Fruit fly (Drosophila melanogaster) whole organism, embryonic: ENCODE data around the gene Tlk.

ENCODE experiments used
- Asciz ChIP-seq: fragments of 200-800 bp; sonication (Bioruptor generic); optimal IDR thresholded peaks from 2 replicates; lab custom pipeline; 2017; ENCODE audit warnings: missing biosample characterization, mild to moderate bottlenecking, missing genetic modification characterization, missing genetic modification reagents
- Atf-2 ChIP-seq: fragments of 200-800 bp; sonication (Bioruptor generic); optimal IDR thresholded peaks from 2 replicates; lab custom pipeline; 2016; ENCODE audit warnings: missing biosample characterization, missing genetic modification characterization
- Atf6 ChIP-seq: fragments of 200-800 bp; sonication (Bioruptor generic); IDR thresholded peaks from 2 replicates; pipeline ENCODE4 v1.3.6; 2022; ENCODE audit warnings: missing biosample characterization, missing genetic modification characterization
- BEAF-32 ChIP-seq: fragments of 200-800 bp; sonication (Bioruptor generic); optimal IDR thresholded peaks from 3 replicates; lab custom pipeline; 2017; ENCODE audit warnings: missing biosample characterization, missing genetic modification characterization, mild to moderate bottlenecking, moderate library complexity, missing genetic modification reagents
- CG10321 ChIP-seq: fragments of 200-800 bp; sonication (Bioruptor generic); IDR thresholded peaks from 2 replicates; pipeline ENCODE4 v1.3.6; 2022; ENCODE audit warnings: missing biosample characterization, missing genetic modification characterization
- CG11504 ChIP-seq: fragments of 200-800 bp; sonication (Bioruptor generic); optimal IDR thresholded peaks from 3 replicates; lab custom pipeline; 2019; ENCODE audit warnings: missing biosample characterization, mild to moderate bottlenecking, missing genetic modification characterization, moderate library complexity
- CG17612 ChIP-seq: fragments of 200-800 bp; sonication (Bioruptor generic); IDR thresholded peaks from 2 replicates; pipeline ENCODE4 v1.3.6; 2022; ENCODE audit warnings: missing biosample characterization, missing genetic modification characterization
- CG18599 ChIP-seq: fragments of 200-800 bp; sonication (Bioruptor generic); optimal IDR thresholded peaks from 3 replicates; lab custom pipeline; 2017; ENCODE audit warnings: missing biosample characterization, missing genetic modification characterization, mild to moderate bottlenecking, moderate library complexity, missing genetic modification reagents
- CG2116 ChIP-seq: fragments of 200-800 bp; sonication (Bioruptor generic); optimal IDR thresholded peaks from 3 replicates; lab custom pipeline; 2018; ENCODE audit warnings: missing biosample characterization, mild to moderate bottlenecking, missing genetic modification characterization
- CG2202 ChIP-seq: fragments of 200-800 bp; sonication (Bioruptor generic); optimal IDR thresholded peaks from 2 replicates; lab custom pipeline; 2018; ENCODE audit warnings: missing biosample characterization, mild to moderate bottlenecking, missing genetic modification characterization
- CG3407 ChIP-seq: fragments of 200-800 bp; sonication (Bioruptor generic); optimal IDR thresholded peaks from 2 replicates; lab custom pipeline; 2018; ENCODE audit warnings: missing biosample characterization, mild to moderate bottlenecking, missing genetic modification characterization
- CG34422 ChIP-seq: fragments of 200-800 bp; sonication (Bioruptor generic); IDR thresholded peaks from 3 replicates; pipeline ENCODE4 v1.3.6; 2022; ENCODE audit warnings: missing biosample characterization, missing genetic modification characterization
- CG4404 ChIP-seq: fragments of 200-800 bp; sonication (Bioruptor generic); IDR thresholded peaks from 2 replicates; pipeline ENCODE4 v1.3.6; 2022; ENCODE audit warnings: missing biosample characterization, missing genetic modification characterization
- CG6854 ChIP-seq: fragments of 200-800 bp; sonication (Bioruptor generic); optimal IDR thresholded peaks from 3 replicates; lab custom pipeline; 2017; ENCODE audit warnings: missing biosample characterization, mild to moderate bottlenecking, missing genetic modification characterization
- CG7271 ChIP-seq: fragments of 200-800 bp; sonication (Bioruptor generic); optimal IDR thresholded peaks from 2 replicates; lab custom pipeline; 2018; ENCODE audit warnings: missing biosample characterization, mild to moderate bottlenecking, missing genetic modification characterization, moderate library complexity
- CG8290 ChIP-seq, 3 experiments: fragments of 200-800 bp; sonication (Bioruptor generic); optimal IDR thresholded peaks; 2 replicates each; lab custom pipeline; 2016 to 2019; ENCODE audit warnings: missing biosample characterization in 3 of 3, missing genetic modification characterization in 3 of 3, mild to moderate bottlenecking in 2 of 3, moderate library complexity in 1 of 3
- CG8924 ChIP-seq: fragments of 200-800 bp; optimal IDR thresholded peaks from 3 replicates; lab custom pipeline; 2019; ENCODE audit warnings: missing biosample characterization, mild to moderate bottlenecking, missing genetic modification characterization, moderate library complexity
- CHES-1-like ChIP-seq: fragments of 200-800 bp; sonication (Bioruptor generic); optimal IDR thresholded peaks from 2 replicates; lab custom pipeline; 2016; ENCODE audit warnings: missing biosample characterization, missing genetic modification characterization
- D19A ChIP-seq: fragments of 200-800 bp; optimal IDR thresholded peaks from 3 replicates; lab custom pipeline; 2019; ENCODE audit warnings: missing biosample characterization, mild to moderate bottlenecking, missing genetic modification characterization, moderate library complexity
- Dad ChIP-seq: fragments of 200-800 bp; sonication (Bioruptor generic); optimal IDR thresholded peaks from 3 replicates; lab custom pipeline; 2016; ENCODE audit warnings: missing biosample characterization, missing genetic modification characterization
- Deaf1 ChIP-seq: fragments of 200-800 bp; optimal IDR thresholded peaks from 3 replicates; lab custom pipeline; 2019; ENCODE audit warnings: missing biosample characterization, mild to moderate bottlenecking, missing genetic modification characterization, moderate library complexity
- Dek ChIP-seq: fragments of 200-800 bp; sonication (Bioruptor generic); optimal IDR thresholded peaks from 3 replicates; lab custom pipeline; 2019; ENCODE audit warnings: missing biosample characterization, mild to moderate bottlenecking, missing genetic modification characterization, moderate library complexity
- H15 ChIP-seq: fragments of 200-800 bp; sonication (Bioruptor generic); IDR thresholded peaks from 3 replicates; pipeline ENCODE4 v1.3.6; 2022; ENCODE audit warnings: missing biosample characterization, missing genetic modification characterization
- H2.0 ChIP-seq: fragments of 200-800 bp; sonication (Bioruptor generic); IDR thresholded peaks from 2 replicates; pipeline ENCODE4 v1.3.6; 2022; ENCODE audit warnings: missing biosample characterization, missing genetic modification characterization
- HLH54F ChIP-seq: fragments of 200-800 bp; sonication (Bioruptor generic); optimal IDR thresholded peaks from 3 replicates; lab custom pipeline; 2016; ENCODE audit warnings: missing biosample characterization, missing genetic modification characterization
- HmgD ChIP-seq: fragments of 200-800 bp; sonication (Bioruptor generic); optimal IDR thresholded peaks from 3 replicates; lab custom pipeline; 2016; ENCODE audit warnings: missing biosample characterization, missing genetic modification characterization
- Jarid2 ChIP-seq: fragments of 200-800 bp; sonication (Bioruptor generic); optimal IDR thresholded peaks from 3 replicates; lab custom pipeline; 2017; ENCODE audit warnings: mild to moderate bottlenecking, missing biosample characterization, missing genetic modification reagents, missing genetic modification characterization
- Med ChIP-seq: fragments of 200-800 bp; sonication (Bioruptor generic); peaks from one replicate; lab custom pipeline; 2016; ENCODE audit warnings: missing biosample characterization, missing genetic modification characterization, mild to moderate bottlenecking, inconsistent platforms, moderate library complexity
- Myb ChIP-seq: fragments of 200-800 bp; sonication (Bioruptor generic); optimal IDR thresholded peaks from 2 replicates; lab custom pipeline; 2016; ENCODE audit warnings: missing biosample characterization, missing genetic modification characterization
- Neu2 ChIP-seq: fragments of 200-800 bp; sonication (Bioruptor generic); optimal IDR thresholded peaks from 3 replicates; lab custom pipeline; 2016; ENCODE audit warnings: missing biosample characterization, missing genetic modification characterization, borderline replicate concordance
- Six4 ChIP-seq: fragments of 200-800 bp; sonication (Bioruptor generic); optimal IDR thresholded peaks from 2 replicates; lab custom pipeline; 2016; ENCODE audit warnings: missing biosample characterization, missing genetic modification characterization
- Sox100B ChIP-seq: fragments of 200-800 bp; sonication (Bioruptor generic); optimal IDR thresholded peaks from 3 replicates; lab custom pipeline; 2018; ENCODE audit warnings: missing biosample characterization, mild to moderate bottlenecking, missing genetic modification characterization
- Ssrp ChIP-seq: fragments of 200-800 bp; sonication (Bioruptor generic); optimal IDR thresholded peaks from 2 replicates; lab custom pipeline; 2018; ENCODE audit warnings: missing biosample characterization, mild to moderate bottlenecking, missing genetic modification characterization, moderate library complexity
- Tbp ChIP-seq: fragments of >200 bp; optimal IDR thresholded peaks from 2 replicates; lab custom pipeline; 2018; ENCODE audit warnings: missing biosample characterization, missing genetic modification characterization
- bowl ChIP-seq: fragments of 200-800 bp; sonication (Bioruptor generic); IDR thresholded peaks from 2 replicates; pipeline ENCODE4 v1.3.6; 2022; ENCODE audit warnings: missing biosample characterization, missing genetic modification characterization
- bsh ChIP-seq, 2 experiments: fragments of 200-800 bp; sonication (Bioruptor generic); optimal IDR thresholded peaks; 2 replicates each; lab custom pipeline; 2017 to 2018; ENCODE audit warnings: mild to moderate bottlenecking in 2 of 2, missing biosample characterization in 2 of 2, missing genetic modification characterization in 2 of 2, moderate library complexity in 1 of 2
- dati ChIP-seq: fragments of 200-800 bp; sonication (Bioruptor generic); IDR thresholded peaks from 2 replicates; pipeline ENCODE4 v1.3.6; 2022; ENCODE audit warnings: missing biosample characterization, missing genetic modification characterization
- en ChIP-seq: fragments of 200-800 bp; sonication (Bioruptor generic); optimal IDR thresholded peaks from 2 replicates; lab custom pipeline; 2016; ENCODE audit warnings: missing biosample characterization, missing genetic modification characterization
- eve ChIP-seq, 2 experiments: fragments of >200 bp; optimal IDR thresholded peaks; 2 replicates each; lab custom pipeline; 2017; ENCODE audit warnings: missing biosample characterization in 2 of 2, missing genetic modification characterization in 2 of 2
- gcm ChIP-seq: fragments of 200-800 bp; sonication (Bioruptor generic); optimal IDR thresholded peaks from 2 replicates; lab custom pipeline; 2019; ENCODE audit warnings: missing biosample characterization, mild to moderate bottlenecking, missing genetic modification characterization, moderate library complexity
- ind ChIP-seq: fragments of 200-800 bp; sonication (Bioruptor generic); optimal IDR thresholded peaks from 3 replicates; lab custom pipeline; 2016; ENCODE audit warnings: missing biosample characterization, missing genetic modification characterization
- jigr1 ChIP-seq: fragments of 200-800 bp; sonication (Bioruptor generic); IDR thresholded peaks from 3 replicates; pipeline ENCODE4 v1.3.6; 2022; ENCODE audit warnings: missing biosample characterization, missing genetic modification characterization
- klu ChIP-seq: fragments of 200-800 bp; sonication (Bioruptor generic); IDR thresholded peaks from 2 replicates; pipeline ENCODE4 v1.3.6; 2022; ENCODE audit warnings: missing biosample characterization, missing genetic modification characterization
- lab ChIP-seq: fragments of 200-800 bp; sonication (Bioruptor generic); optimal IDR thresholded peaks from 3 replicates; lab custom pipeline; 2017; ENCODE audit warnings: missing biosample characterization, missing genetic modification characterization, mild to moderate bottlenecking, moderate library complexity, missing genetic modification reagents
- lov ChIP-seq, 2 experiments: fragments of 200-800 bp in 1 of 2; fragments of >200 bp in 1 of 2; sonication (Bioruptor generic) in 1 of 2; IDR thresholded peaks in 1 of 2; optimal IDR thresholded peaks in 1 of 2; 2 replicates in 1 of 2; 3 replicates in 1 of 2; pipeline versions ENCODE4 v1.3.6 to Lab custom; 2017 to 2022; ENCODE audit warnings: missing biosample characterization in 1 of 2, missing genetic modification characterization in 1 of 2
- ro ChIP-seq: fragments of 200-800 bp; sonication (Bioruptor generic); IDR thresholded peaks from 2 replicates; pipeline ENCODE4 v1.3.6; 2022; ENCODE audit warnings: missing biosample characterization, missing genetic modification characterization
- tgo ChIP-seq: fragments of 200-800 bp; sonication (Bioruptor generic); IDR thresholded peaks from 3 replicates; pipeline ENCODE4 v1.3.6; 2022; ENCODE audit warnings: missing biosample characterization, missing genetic modification characterization
- zen2 ChIP-seq: fragments of 200-800 bp; sonication (Bioruptor generic); IDR thresholded peaks from 3 replicates; pipeline ENCODE4 v1.3.6; 2022; ENCODE audit warnings: missing biosample characterization, missing genetic modification characterization; ENCODE audit not compliant: partially characterized antibody

Tlk gene

DNA sequence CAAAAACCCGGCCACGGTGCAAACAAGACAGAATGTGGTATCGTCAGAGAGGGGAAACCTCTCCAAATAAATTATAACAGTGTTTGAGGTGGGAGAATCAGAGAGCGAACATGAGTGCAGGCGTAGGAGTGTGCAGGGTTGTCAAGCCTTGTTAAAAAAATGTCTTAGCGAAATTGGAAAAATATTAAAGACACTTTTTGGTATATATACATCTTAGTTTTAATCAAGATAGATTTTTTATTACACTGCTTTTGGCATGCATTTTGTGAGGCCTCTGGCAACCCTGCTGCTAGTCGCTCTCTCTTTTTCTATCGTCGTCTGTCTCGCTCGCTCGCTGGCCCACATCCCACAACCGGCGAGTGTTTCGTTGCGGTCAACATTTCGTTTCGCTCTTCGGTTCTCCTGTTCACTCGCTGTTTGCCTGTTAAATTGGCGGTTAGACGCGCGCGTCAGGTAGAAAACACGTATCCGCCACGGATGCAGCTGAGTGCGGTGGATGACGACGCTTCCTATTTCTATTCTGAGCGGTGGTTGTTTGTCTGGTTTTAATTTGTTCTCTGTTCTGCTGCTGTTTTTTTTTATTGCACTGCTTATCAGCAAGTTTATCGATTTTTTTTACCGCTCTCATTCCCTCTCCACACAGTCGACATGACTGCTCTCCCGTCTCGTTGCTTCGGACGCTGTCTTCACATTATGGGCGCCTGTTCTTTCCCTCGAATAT is 22.4 kb downstream of the Tlk start:
- TF ChIP-seq lab (GFP tag; lab: Kevin White, UChicago), result peak; percentile 100
- peak; percentile 99 for TF ChIP-seq CG8290 (GFP tag; optimal IDR thresholded peaks at IDR 0.05; lab: Kevin White, UChicago)
- TF ChIP-seq CG8290 (tag; optimal IDR thresholded peaks at IDR 0.05; lab: Kevin White, UChicago), result peak; percentile 99
- TF ChIP-seq Ssrp (tag; lab: Kevin White, UChicago), result peak; percentile 99
- peak; percentile 99 for TF ChIP-seq dati (GFP tag; lab: Robert Waterston, UW)
- peak; percentile 99 for TF ChIP-seq CG17612 (GFP tag; lab: Robert Waterston, UW)
- peak; percentile 100 for TF ChIP-seq H15 (GFP tag; lab: Robert Waterston, UW)
- peak; percentile 99 for TF ChIP-seq Sox100B (GFP tag; lab: Kevin White, UChicago)
- TF ChIP-seq CG7271 (tag; lab: Kevin White, UChicago), result peak; percentile 98
- peak; percentile 99 for TF ChIP-seq Asciz (GFP tag; lab: Kevin White, UChicago)
- peak; percentile 88 for TF ChIP-seq Deaf1 (tag; lab: Kevin White, UChicago)
- peak; percentile 97 for TF ChIP-seq Neu2
- peak; percentile 100 for TF ChIP-seq CG34422 (GFP tag; lab: Robert Waterston, UW)
- peak; percentile 99 for TF ChIP-seq CG4404 (GFP tag; lab: Robert Waterston, UW)
- TF ChIP-seq HLH54F (GFP tag; lab: Kevin White, UChicago), result peak; percentile 99
- TF ChIP-seq jigr1 (GFP tag; lab: Robert Waterston, UW), result peak; percentile 97
- TF ChIP-seq gcm (GFP tag; lab: Kevin White, UChicago), result peak; percentile 99
- peak; percentile 99 for TF ChIP-seq Six4
- peak; percentile 100 for TF ChIP-seq Atf6
- peak; percentile 99 for TF ChIP-seq ind
- TF ChIP-seq CHES-1-like (GFP tag; lab: Kevin White, UChicago), result peak; percentile 99
- peak; percentile 98 for TF ChIP-seq CG11504 (tag; lab: Kevin White, UChicago)
- TF ChIP-seq Myb (GFP tag; lab: Kevin White, UChicago), result peak; percentile 94
- peak; percentile 99 for TF ChIP-seq HmgD (GFP tag; lab: Kevin White, UChicago)
- peak; percentile 99 for TF ChIP-seq en (GFP tag; lab: Kevin White, UChicago)
- peak; percentile 100 for TF ChIP-seq Med (GFP tag; lab: Kevin White, UChicago)
- TF ChIP-seq CG8924 (tag; lab: Kevin White, UChicago), result peak; percentile 100
- TF ChIP-seq CG2202, result peak; percentile 99
- peak; percentile 100 for TF ChIP-seq H2.0 (GFP tag; lab: Robert Waterston, UW)
- TF ChIP-seq D19A (tag; lab: Kevin White, UChicago), result peak; percentile 98
- TF ChIP-seq Atf-2 (GFP tag; lab: Kevin White, UChicago), result peak; percentile 99
- peak; percentile 100 for TF ChIP-seq CG18599 (GFP tag; lab: Kevin White, UChicago)
- TF ChIP-seq CG10321 (GFP tag; lab: Robert Waterston, UW), result peak; percentile 88
- peak; percentile 93 to 99 for TF ChIP-seq eve (GFP tag; optimal IDR thresholded peaks at IDR 0.05; lab: Kevin White, UChicago)
- TF ChIP-seq tgo (GFP tag; lab: Robert Waterston, UW), result peak; percentile 99
- peak; percentile 89 to 100 for TF ChIP-seq bsh (GFP tag; optimal IDR thresholded peaks at IDR 0.05; lab: Kevin White, UChicago)
- TF ChIP-seq CG2116 (GFP tag; lab: Kevin White, UChicago), result peak; percentile 91
- peak; percentile 99 for TF ChIP-seq Dek (tag; lab: Kevin White, UChicago)
- peak; percentile 35 for TF ChIP-seq BEAF-32 (GFP tag; lab: Kevin White, UChicago)
- TF ChIP-seq CG3407, result peak; percentile 99
- no peak for TF ChIP-seq Tbp (GFP tag; lab: Kevin White, UChicago)
- no peak for TF ChIP-seq zen2 (GFP tag; lab: Robert Waterston, UW)
- TF ChIP-seq Dad (GFP tag; lab: Kevin White, UChicago), result peak; percentile 99
- TF ChIP-seq CG6854 (GFP tag; lab: Kevin White, UChicago), result peak; percentile 100
- peak; percentile 99 for TF ChIP-seq bowl
- TF ChIP-seq klu (GFP tag; lab: Robert Waterston, UW), result peak; percentile 99
- TF ChIP-seq ro (GFP tag; lab: Robert Waterston, UW), result peak; percentile 97
- peak; percentile 96 for TF ChIP-seq Jarid2
- TF ChIP-seq lov (optimal IDR thresholded peaks at IDR 0.05; lab: Kevin White, UChicago), result no peak
- peak; percentile 100 for TF ChIP-seq lov (GFP tag; IDR thresholded peaks at IDR 0.05; lab: Robert Waterston, UW)
